Fruit fly (Drosophila melanogaster) whole organism, embryonic: ENCODE results near the gene CG34435.

ENCODE experiments used
- Atf3 ChIP-seq: fragments of 200-800 bp; sonication (Bioruptor generic); optimal IDR thresholded peaks from 3 replicates; lab custom pipeline; 2016; ENCODE audit warnings: missing biosample characterization, missing genetic modification characterization
- B-H2 ChIP-seq: fragments of 200-800 bp; sonication (Bioruptor generic); optimal IDR thresholded peaks from 2 replicates; lab custom pipeline; 2018; ENCODE audit warnings: missing biosample characterization, mild to moderate bottlenecking, missing genetic modification characterization
- CG10274 ChIP-seq: fragments of 200-800 bp; sonication (Bioruptor generic); optimal IDR thresholded peaks from 3 replicates; lab custom pipeline; 2017; ENCODE audit warnings: missing biosample characterization, mild to moderate bottlenecking, missing genetic modification characterization
- CG10321 ChIP-seq: fragments of 200-800 bp; sonication (Bioruptor generic); IDR thresholded peaks from 2 replicates; pipeline ENCODE4 v1.3.6; 2022; ENCODE audit warnings: missing biosample characterization, missing genetic modification characterization
- CG11085 ChIP-seq: fragments of 200-800 bp; sonication (Bioruptor generic); IDR thresholded peaks from 2 replicates; pipeline ENCODE4 v1.3.6; 2022; ENCODE audit warnings: missing biosample characterization, missing genetic modification characterization
- CG11093 ChIP-seq: fragments of 200-800 bp; sonication (Bioruptor generic); IDR thresholded peaks from 3 replicates; pipeline ENCODE4 v1.3.6; 2022; ENCODE audit warnings: missing biosample characterization, missing genetic modification characterization
- CG11247 ChIP-seq: fragments of 200-800 bp; sonication (Bioruptor generic); IDR thresholded peaks from 2 replicates; pipeline ENCODE4 v1.3.6; 2022; ENCODE audit warnings: missing biosample characterization, missing genetic modification characterization
- CG12659 ChIP-seq: fragments of 200-800 bp; sonication (Bioruptor generic); optimal IDR thresholded peaks from 3 replicates; lab custom pipeline; 2017; ENCODE audit warnings: mild to moderate bottlenecking, missing biosample characterization, missing genetic modification reagents, missing genetic modification characterization
- CG12942 ChIP-seq: fragments of 200-800 bp; sonication (Bioruptor generic); optimal IDR thresholded peaks from 3 replicates; lab custom pipeline; 2016; ENCODE audit warnings: missing biosample characterization, missing genetic modification characterization
- CG17186 ChIP-seq: fragments of 200-800 bp; sonication (Bioruptor generic); optimal IDR thresholded peaks from 3 replicates; lab custom pipeline; 2017; ENCODE audit warnings: missing biosample characterization, missing genetic modification reagents, missing genetic modification characterization
- CG1832 ChIP-seq: fragments of 200-800 bp; sonication (Bioruptor generic); optimal IDR thresholded peaks from 2 replicates; lab custom pipeline; 2017; ENCODE audit warnings: missing biosample characterization, mild to moderate bottlenecking, missing genetic modification characterization, inconsistent platforms
- CG18476 ChIP-seq: fragments of 200-800 bp; sonication (Bioruptor generic); optimal IDR thresholded peaks from 2 replicates; lab custom pipeline; 2016; ENCODE audit warnings: missing biosample characterization, mild to moderate bottlenecking, missing genetic modification characterization
- CG30431 ChIP-seq: fragments of 200-800 bp; sonication (Bioruptor generic); optimal IDR thresholded peaks from 2 replicates; lab custom pipeline; 2017; ENCODE audit warnings: missing biosample characterization, missing genetic modification characterization
- CG3065 ChIP-seq: fragments of 200-800 bp; sonication (Bioruptor generic); optimal IDR thresholded peaks from 2 replicates; lab custom pipeline; 2016; ENCODE audit warnings: missing biosample characterization, missing genetic modification characterization
- CG3838 ChIP-seq: fragments of 200-800 bp; sonication (Bioruptor generic); optimal IDR thresholded peaks from 3 replicates; lab custom pipeline; 2016; ENCODE audit warnings: missing biosample characterization, missing genetic modification characterization
- CG43689 ChIP-seq: fragments of 200-800 bp; sonication (Bioruptor generic); IDR thresholded peaks from 2 replicates; pipeline ENCODE4 v1.3.6; 2022; ENCODE audit warnings: missing biosample characterization, missing genetic modification characterization
- Elba2 ChIP-seq: fragments of 200-800 bp; sonication (Bioruptor generic); optimal IDR thresholded peaks from 3 replicates; lab custom pipeline; 2016; ENCODE audit warnings: missing biosample characterization, missing genetic modification characterization
- HmgZ ChIP-seq: fragments of 200-800 bp; sonication (Bioruptor generic); optimal IDR thresholded peaks from 2 replicates; lab custom pipeline; 2018; ENCODE audit warnings: missing biosample characterization, mild to moderate bottlenecking, missing genetic modification characterization
- Hr51 ChIP-seq, 2 experiments: fragments of 200-800 bp; sonication (Bioruptor generic); optimal IDR thresholded peaks; 2 replicates in 1 of 2; 3 replicates in 1 of 2; lab custom pipeline; 2016 to 2018; ENCODE audit warnings: missing biosample characterization in 2 of 2, missing genetic modification characterization in 2 of 2, mild to moderate bottlenecking in 1 of 2, moderate library complexity in 1 of 2
- Med ChIP-seq: fragments of 200-800 bp; sonication (Bioruptor generic); peaks from one replicate; lab custom pipeline; 2016; ENCODE audit warnings: missing biosample characterization, missing genetic modification characterization, mild to moderate bottlenecking, inconsistent platforms, moderate library complexity
- NC2β ChIP-seq: fragments of 200-800 bp; sonication (Bioruptor generic); optimal IDR thresholded peaks from 2 replicates; lab custom pipeline; 2016; ENCODE audit warnings: missing biosample characterization, missing genetic modification characterization
- Nf-YC ChIP-seq: fragments of 200-800 bp; optimal IDR thresholded peaks from 3 replicates; lab custom pipeline; 2019; ENCODE audit warnings: missing biosample characterization, mild to moderate bottlenecking, missing genetic modification characterization, moderate library complexity
- Taf1 ChIP-seq: fragments of 200-800 bp; sonication (Bioruptor generic); IDR thresholded peaks from 2 replicates; pipeline ENCODE4 v1.3.6; 2022; ENCODE audit warnings: missing biosample characterization, missing genetic modification characterization
- Trl ChIP-seq, 3 experiments: fragments of >200 bp in 2 of 3; fragments of 200-800 bp in 1 of 3; sonication (Bioruptor generic) in 1 of 3; optimal IDR thresholded peaks; 2 replicates in 1 of 3; 3 replicates in 2 of 3; lab custom pipeline; 2016 to 2017; ENCODE audit warnings: missing biosample characterization in 1 of 3, missing genetic modification characterization in 1 of 3
- abd-A ChIP-seq: fragments of 200-800 bp; sonication (Bioruptor generic); optimal IDR thresholded peaks from 3 replicates; lab custom pipeline; 2019; ENCODE audit warnings: missing biosample characterization, mild to moderate bottlenecking, missing genetic modification characterization, moderate library complexity
- ap ChIP-seq: fragments of 200-800 bp; sonication (Bioruptor generic); IDR thresholded peaks from 2 replicates; pipeline ENCODE4 v1.3.6; 2022; ENCODE audit warnings: missing biosample characterization, missing genetic modification characterization
- br ChIP-seq: fragments of >200 bp; optimal IDR thresholded peaks from 2 replicates; lab custom pipeline; 2017
- chif ChIP-seq, 2 experiments: fragments of 200-800 bp; sonication (Bioruptor generic); optimal IDR thresholded peaks; 3 replicates each; lab custom pipeline; 2016; ENCODE audit warnings: missing biosample characterization in 2 of 2, missing genetic modification characterization in 2 of 2
- chinmo ChIP-seq: fragments of 200-800 bp; sonication (Bioruptor generic); IDR thresholded peaks from 4 replicates; pipeline ENCODE4 v1.3.6; 2022; ENCODE audit warnings: missing biosample characterization, missing genetic modification characterization; ENCODE audit not compliant: partially characterized antibody
- ci ChIP-seq: fragments of 200-800 bp; sonication (Bioruptor generic); IDR thresholded peaks from 3 replicates; pipeline ENCODE4 v1.3.6; 2022; ENCODE audit warnings: missing biosample characterization, missing genetic modification characterization
- dan ChIP-seq: fragments of 200-800 bp; sonication (Bioruptor generic); IDR thresholded peaks from 2 replicates; pipeline ENCODE4 v1.3.6; 2022; ENCODE audit warnings: missing biosample characterization, missing genetic modification characterization
- eve ChIP-seq, 2 experiments: fragments of >200 bp; optimal IDR thresholded peaks; 2 replicates each; lab custom pipeline; 2017; ENCODE audit warnings: missing biosample characterization in 2 of 2, missing genetic modification characterization in 2 of 2
- ewg ChIP-seq: fragments of 200-800 bp; sonication (Bioruptor generic); optimal IDR thresholded peaks from 3 replicates; lab custom pipeline; 2017; ENCODE audit warnings: mild to moderate bottlenecking, missing biosample characterization, missing genetic modification reagents, missing genetic modification characterization
- fd96Cb ChIP-seq: fragments of 200-800 bp; sonication (Bioruptor generic); optimal IDR thresholded peaks from 2 replicates; lab custom pipeline; 2018; ENCODE audit warnings: missing biosample characterization, mild to moderate bottlenecking, missing genetic modification characterization, moderate library complexity
- ham ChIP-seq: fragments of 200-800 bp; sonication (Bioruptor generic); IDR thresholded peaks from 2 replicates; pipeline ENCODE4 v1.3.6; 2022; ENCODE audit warnings: missing biosample characterization, missing genetic modification characterization
- insv ChIP-seq, 2 experiments: fragments of 200-800 bp; sonication (Bioruptor generic); optimal IDR thresholded peaks; 3 replicates each; lab custom pipeline; 2016 to 2018; ENCODE audit warnings: missing biosample characterization in 2 of 2, missing genetic modification characterization in 2 of 2
- lbe ChIP-seq: fragments of 200-800 bp; sonication (Bioruptor generic); optimal IDR thresholded peaks from 2 replicates; lab custom pipeline; 2016; ENCODE audit warnings: missing biosample characterization, mild to moderate bottlenecking, missing genetic modification characterization
- lmd ChIP-seq: fragments of 200-800 bp; sonication (Bioruptor generic); IDR thresholded peaks from 2 replicates; pipeline ENCODE4 v1.3.6; 2022; ENCODE audit warnings: missing biosample characterization, missing genetic modification characterization
- nerfin-1 ChIP-seq: fragments of 200-800 bp; sonication (Bioruptor generic); optimal IDR thresholded peaks from 3 replicates; lab custom pipeline; 2019; ENCODE audit warnings: missing biosample characterization, mild to moderate bottlenecking, missing genetic modification characterization, moderate library complexity
- otp ChIP-seq: fragments of 200-800 bp; sonication (Bioruptor generic); IDR thresholded peaks from 3 replicates; pipeline ENCODE4, ENCODE4 v1.3.6; 2022; ENCODE audit warnings: missing biosample characterization, missing genetic modification characterization
- phol ChIP-seq: fragments of 200-800 bp; sonication (Bioruptor generic); optimal IDR thresholded peaks from 3 replicates; lab custom pipeline; 2018; ENCODE audit warnings: missing biosample characterization, mild to moderate bottlenecking, missing genetic modification characterization, moderate library complexity
- pita ChIP-seq: fragments of 200-800 bp; sonication (Bioruptor generic); optimal IDR thresholded peaks from 2 replicates; lab custom pipeline; 2017; ENCODE audit warnings: missing biosample characterization, mild to moderate bottlenecking, missing genetic modification characterization
- schlank ChIP-seq: fragments of 200-800 bp; sonication (Bioruptor generic); optimal IDR thresholded peaks from 2 replicates; lab custom pipeline; 2018; ENCODE audit warnings: missing biosample characterization, mild to moderate bottlenecking, missing genetic modification characterization
- sd ChIP-seq: fragments of 200-800 bp; sonication (Bioruptor generic); optimal IDR thresholded peaks from 3 replicates; lab custom pipeline; 2018; ENCODE audit warnings: missing biosample characterization, mild to moderate bottlenecking, missing genetic modification characterization, moderate library complexity
- sens ChIP-seq: fragments of 200-800 bp; sonication (Bioruptor generic); peaks from one replicate; lab custom pipeline; 2016; ENCODE audit warnings: missing biosample characterization, missing genetic modification characterization
- sr ChIP-seq: fragments of 200-800 bp; sonication (Bioruptor generic); IDR thresholded peaks from 3 replicates; pipeline ENCODE4 v1.3.6; 2022; ENCODE audit warnings: missing biosample characterization, missing genetic modification characterization
- unpg ChIP-seq: fragments of 200-800 bp; sonication (Bioruptor generic); optimal IDR thresholded peaks from 3 replicates; lab custom pipeline; 2018; ENCODE audit warnings: missing biosample characterization, mild to moderate bottlenecking, missing genetic modification characterization, moderate library complexity
- yki ChIP-seq: fragments of >200 bp; optimal IDR thresholded peaks from 3 replicates; lab custom pipeline; 2018
- zf30C ChIP-seq: fragments of 200-800 bp; sonication (Bioruptor generic); optimal IDR thresholded peaks from 3 replicates; lab custom pipeline; 2018; ENCODE audit warnings: missing biosample characterization, mild to moderate bottlenecking, missing genetic modification characterization

CG34435 gene

dm6 chrX:5638588-5638987 is 24.3 kb upstream of the CG34435 start (continued):
- TF ChIP-seq sr, result no peak
- TF ChIP-seq Taf1 (GFP tag; lab: Robert Waterston, UW), result peak; percentile 37; the same call in 1 of the 2 replicates
- peak; percentile 53 to 60 for TF ChIP-seq chif (GFP tag; optimal IDR thresholded peaks at IDR 0.05; lab: Kevin White, UChicago)
- peak; percentile 37 for TF ChIP-seq phol
- peak; percentile 49 for TF ChIP-seq fd96Cb (tag; lab: Kevin White, UChicago)
- TF ChIP-seq CG12659 (GFP tag; lab: Kevin White, UChicago), result peak; percentile 35

dm6 chrX:5637543-5637942 is 23.3 kb upstream of the CG34435 start:
- no peak for TF ChIP-seq CG3838 (GFP tag; lab: Kevin White, UChicago)
- no peak for TF ChIP-seq B-H2 (GFP tag; lab: Kevin White, UChicago)
- peak; percentile 63; the same call in 1 of the 2 replicates for TF ChIP-seq CG10321 (GFP tag; lab: Robert Waterston, UW)
- peak in 1 of 2 experiments; percentile 7 for TF ChIP-seq Hr51 (GFP tag; optimal IDR thresholded peaks at IDR 0.05; lab: Kevin White, UChicago)
- no peak for TF ChIP-seq CG12942 (GFP tag; lab: Kevin White, UChicago)
- TF ChIP-seq Med, result peak; percentile 47
- no peak for TF ChIP-seq ham (GFP tag; lab: Robert Waterston, UW)
- no peak for TF ChIP-seq lmd (GFP tag; lab: Robert Waterston, UW)
- peak; percentile 54 for TF ChIP-seq Nf-YC (tag; lab: Kevin White, UChicago)
- peak; percentile 90 for TF ChIP-seq CG1832 (GFP tag; lab: Kevin White, UChicago)
- peak; percentile 91 for TF ChIP-seq ewg
- TF ChIP-seq Trl (optimal IDR thresholded peaks at IDR 0.05; lab: Kevin White, UChicago), result peak; percentile 57 to 72
- no peak for TF ChIP-seq Trl (GFP tag; optimal IDR thresholded peaks at IDR 0.05; lab: Kevin White, UChicago)
- no peak for TF ChIP-seq CG11247 (GFP tag; lab: Robert Waterston, UW)
- TF ChIP-seq chinmo (GFP tag; lab: Robert Waterston, UW), result 0 out of 4 replicates have a peak, but pooled peaks have one; percentile 20

dm6 chrX:5636529-5637099 is 22.3 kb upstream of the CG34435 start:
- TF ChIP-seq CG30431 (no peak), nerfin-1 (tag; lab: Kevin White, UChicago) (peak; percentile 52), NC2β (GFP tag; lab: Kevin White, UChicago) (no peak), br (lab: Kevin White, UChicago) (no peak), pita (no peak), CG1832 (GFP tag; lab: Kevin White, UChicago) (peak; percentile 78), schlank (tag; lab: Kevin White, UChicago) (no peak), Atf3 (no peak), lbe (GFP tag; lab: Kevin White, UChicago) (no peak), unpg (GFP tag; lab: Kevin White, UChicago) (no peak), abd-A (tag; lab: Kevin White, UChicago) (peak; percentile 36), eve (GFP tag; optimal IDR thresholded peaks at IDR 0.05; lab: Kevin White, UChicago) (no peak), CG18476 (GFP tag; lab: Kevin White, UChicago) (no peak), CG17186 (GFP tag; lab: Kevin White, UChicago) (no peak), HmgZ (tag; lab: Kevin White, UChicago) (no peak), zf30C (GFP tag; lab: Kevin White, UChicago) (no peak), CG43689 (no peak), CG3065 (GFP tag; lab: Kevin White, UChicago) (peak; percentile 8), sens (GFP tag; lab: Kevin White, UChicago) (peak; percentile 34), otp (GFP tag; lab: Robert Waterston, UW) (no peak), CG11085 (no peak), Elba2 (GFP tag; lab: Kevin White, UChicago) (no peak), ap (no peak), yki (lab: Kevin White, UChicago) (peak; percentile 6), insv (GFP tag; optimal IDR thresholded peaks at IDR 0.05; lab: Kevin White, UChicago) (no peak), sd (tag; lab: Kevin White, UChicago) (no peak), CG10274 (GFP tag; lab: Kevin White, UChicago) (no peak), ci (GFP tag; lab: Robert Waterston, UW) (no peak), CG11093 (GFP tag; lab: Robert Waterston, UW) (no peak), dan (GFP tag; lab: Robert Waterston, UW) (no peak)
